Worm (Caenorhabditis elegans): ENCODE data around the gene grl-27.

DNA sequence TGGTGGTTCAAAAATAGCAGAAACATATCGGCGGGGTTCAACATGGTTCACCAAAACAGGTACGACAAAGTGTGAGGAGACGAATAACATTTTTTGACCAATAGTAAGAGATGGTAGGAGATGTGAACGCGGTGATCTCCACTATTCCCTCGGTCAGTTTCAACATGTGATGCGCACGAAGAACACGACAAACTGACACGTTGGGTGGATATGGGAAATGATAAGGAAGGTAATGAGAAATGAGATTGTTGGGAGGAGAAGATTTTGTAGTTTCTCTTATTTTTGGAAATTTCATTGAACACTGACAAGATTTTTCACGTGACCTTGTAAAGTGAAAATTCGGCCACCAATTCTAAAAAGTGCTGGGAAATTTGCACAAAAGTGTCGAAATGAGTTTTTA, 35.0 kb upstream of the grl-27 start:
- TF ChIP-seq pha-4 (tag; optimal IDR thresholded peaks at IDR 0.05) (no peak), ces-1 (GFP tag; optimal IDR thresholded peaks at IDR 0.05) (no peak)
